Worm (Caenorhabditis elegans) whole organism, midembryonic: Measurements from ENCODE around the gene usp-33.

Experiments
- flt-1 ChIP-seq: fragments of 200-800 bp; sonication (Bioruptor generic); IDR thresholded peaks from 2 replicates; pipeline ENCODE4 v1.3.6; 2022; ENCODE audit warnings: missing genetic modification characterization, missing compliant biosample characterization
- ref-1 ChIP-seq: fragments of 200-800 bp; sonication (Bioruptor generic); conservative IDR thresholded peaks from 2 replicates; pipeline ENCODE4 v1.3.6; 2022; ENCODE audit warnings: missing genetic modification reagents, missing genetic modification characterization, missing compliant biosample characterization

DNA sequence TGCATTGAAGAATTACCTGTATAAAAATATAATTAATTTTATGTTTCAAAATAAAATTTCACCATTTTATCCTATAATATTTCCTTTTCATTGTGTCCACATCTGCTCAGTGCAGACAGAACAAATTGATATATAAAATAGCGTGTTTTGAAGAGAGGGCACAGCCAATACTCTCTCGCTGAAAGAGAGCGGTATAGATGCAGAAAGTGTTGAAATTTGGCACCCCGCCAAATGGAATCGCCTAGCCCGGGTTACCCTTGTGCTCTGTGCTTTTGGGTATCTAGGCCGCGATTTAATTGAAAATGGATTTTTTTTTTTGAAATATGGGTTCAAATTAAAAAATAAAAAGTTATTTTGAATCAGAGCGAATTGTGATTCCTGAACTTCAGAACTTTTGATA lies 26.0 kb downstream of the usp-33 start:
- no peak for TF ChIP-seq ref-1
- TF ChIP-seq flt-1 (GFP tag; lab: Robert Waterston, UW): no peak
